In the genomic region with DNA sequence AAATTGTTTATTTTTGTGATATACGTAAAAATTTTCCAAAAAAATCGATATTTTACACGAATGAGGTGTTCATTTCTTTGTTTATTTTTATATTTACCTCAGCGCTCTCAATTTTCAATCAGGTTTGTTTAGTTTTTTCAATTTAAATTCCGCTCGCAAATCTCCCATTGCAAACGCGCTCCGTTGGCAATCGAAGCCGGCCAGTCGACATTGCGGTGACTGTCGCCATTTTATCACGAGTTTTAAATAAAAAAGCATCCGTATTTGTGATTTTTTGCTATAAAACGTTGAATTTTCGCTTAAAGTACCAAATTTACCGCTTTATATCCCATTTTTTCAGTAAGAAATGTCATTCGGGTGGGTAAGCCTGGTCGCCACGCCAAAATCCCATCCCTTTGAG, we compare ENCODE assay signal across 3 worm cellular contexts.
A peak's percentile ranks its signal among the peaks of the same experiment; 100 is the strongest.
TF ChIP-seq lines count a peak whose summit lies in the region.

Gene slmp-1 (plus strand): TSS at position 335 of the 400 bp plus-strand sequence.

TF ChIP-seq in whole organism, L1 larva, 84 proteins besides CTCF, POLR2A, EP300 and RAD21 (continued from another document and continues in another):
- TF ChIP-seq ztf-4 (tag; optimal IDR thresholded peaks at IDR 0.05; lab: Kevin White, UChicago) (no peak), sup-37 (GFP tag; optimal IDR thresholded peaks at IDR 0.05; lab: Kevin White, UChicago) (no peak), zip-4 (GFP tag; optimal IDR thresholded peaks at IDR 0.05; lab: Kevin White, UChicago) (no peak), snpc-4 (tag; optimal IDR thresholded peaks at IDR 0.05; lab: Kevin White, UChicago) (peak; percentile 1), alr-1 (tag; optimal IDR thresholded peaks at IDR 0.05; lab: Kevin White, UChicago; ENCODE audit: borderline replicate concordance) (no peak), fkh-4 (tag; optimal IDR thresholded peaks at IDR 0.05; lab: Kevin White, UChicago; ENCODE audit: borderline replicate concordance) (no peak), nhr-85 (tag; lab: Kevin White, UChicago) (peak; percentile 61), jun-1 (tag; optimal IDR thresholded peaks at IDR 0.05; lab: Kevin White, UChicago) (no peak), ztf-11 (tag; optimal IDR thresholded peaks at IDR 0.05; lab: Kevin White, UChicago) (no peak), C16A3.4 (tag; optimal IDR thresholded peaks at IDR 0.05; lab: Kevin White, UChicago) (peak; percentile 55), ceh-63 (GFP tag; optimal IDR thresholded peaks at IDR 0.05; lab: Kevin White, UChicago) (no peak), egl-27 (tag; optimal IDR thresholded peaks at IDR 0.05; lab: Kevin White, UChicago) (no peak), mab-9 (GFP tag; IDR thresholded peaks at IDR 0.05; lab: Robert Waterston, UW) (no peak), snu-23 (GFP tag; optimal IDR thresholded peaks at IDR 0.05; lab: Kevin White, UChicago) (peak; percentile 69), nhr-71 (tag; optimal IDR thresholded peaks at IDR 0.05; lab: Kevin White, UChicago) (peak; percentile 60), dsc-1 (tag; optimal IDR thresholded peaks at IDR 0.05; lab: Kevin White, UChicago) (no peak), sptf-1 (tag; optimal IDR thresholded peaks at IDR 0.05; lab: Kevin White, UChicago) (no peak), ama-1 (optimal IDR thresholded peaks at IDR 0.05; lab: Kevin White, UChicago) (no peak), lsy-2 (tag; optimal IDR thresholded peaks at IDR 0.05; lab: Kevin White, UChicago) (peak; percentile 63 to 78), ceh-88 (GFP tag; IDR thresholded peaks at IDR 0.05; lab: Robert Waterston, UW) (no peak), xbp-1 (tag; optimal IDR thresholded peaks at IDR 0.05; lab: Kevin White, UChicago) (peak; percentile 35), fkh-10 (GFP tag; optimal IDR thresholded peaks at IDR 0.05; lab: Kevin White, UChicago) (no peak), fkh-8 (tag; optimal IDR thresholded peaks at IDR 0.05; lab: Kevin White, UChicago) (no peak), isw-1 (GFP tag; IDR thresholded peaks at IDR 0.05; lab: Robert Waterston, UW) (no peak), vab-15 (tag; optimal IDR thresholded peaks at IDR 0.05; lab: Kevin White, UChicago) (no peak), nhr-20 (tag; optimal IDR thresholded peaks at IDR 0.05; lab: Kevin White, UChicago) (peak; percentile 49), ceh-90 (tag; optimal IDR thresholded peaks at IDR 0.05; lab: Kevin White, UChicago) (no peak), nhr-28 (tag; optimal IDR thresholded peaks at IDR 0.05; lab: Kevin White, UChicago) (no peak), pag-3 (tag; optimal IDR thresholded peaks at IDR 0.05; lab: Kevin White, UChicago; ENCODE audit: borderline replicate concordance, insufficient read depth) (no peak), nhr-19 (GFP tag; conservative IDR thresholded peaks at IDR 0.05; lab: Robert Waterston, UW) (peak; percentile 26), hpl-2 (GFP tag; optimal IDR thresholded peaks at IDR 0.05; lab: Kevin White, UChicago) (no peak), pax-3 (tag; optimal IDR thresholded peaks at IDR 0.05; lab: Kevin White, UChicago) (no peak), nhr-77 (tag; optimal IDR thresholded peaks at IDR 0.05; lab: Kevin White, UChicago) (no peak), C04F5.9 (tag; optimal IDR thresholded peaks at IDR 0.05; lab: Kevin White, UChicago) (no peak), hlh-4 (tag; optimal IDR thresholded peaks at IDR 0.05; lab: Kevin White, UChicago) (no peak), zag-1 (tag; optimal IDR thresholded peaks at IDR 0.05; lab: Kevin White, UChicago) (no peak), nhr-84 (tag; optimal IDR thresholded peaks at IDR 0.05; lab: Kevin White, UChicago) (no peak), rnt-1 (tag; optimal IDR thresholded peaks at IDR 0.05; lab: Kevin White, UChicago) (peak; percentile 66), pqm-1 (tag; optimal IDR thresholded peaks at IDR 0.05; lab: Kevin White, UChicago) (no peak), lin-13 (GFP tag; optimal IDR thresholded peaks at IDR 0.05; lab: Kevin White, UChicago) (peak; percentile 52), sox-4 (tag; optimal IDR thresholded peaks at IDR 0.05; lab: Kevin White, UChicago) (no peak), tlp-1 (tag; optimal IDR thresholded peaks at IDR 0.05; lab: Kevin White, UChicago) (no peak), mep-1 (tag; optimal IDR thresholded peaks at IDR 0.05; lab: Kevin White, UChicago) (peak; percentile 52), lir-3 (tag; optimal IDR thresholded peaks at IDR 0.05; lab: Kevin White, UChicago; ENCODE audit: poor library complexity) (no peak)

TF ChIP-seq in whole organism, L2 larva, 48 proteins besides CTCF, POLR2A, EP300 and RAD21 (continued from another document):
- TF ChIP-seq C34F6.9 (tag; optimal IDR thresholded peaks at IDR 0.05; lab: Kevin White, UChicago) (peak; percentile 64), nhr-11 (tag; optimal IDR thresholded peaks at IDR 0.05; lab: Kevin White, UChicago) (no peak), ceh-16 (tag; optimal IDR thresholded peaks at IDR 0.05; lab: Kevin White, UChicago) (no peak), nhr-21 (tag; optimal IDR thresholded peaks at IDR 0.05; lab: Kevin White, UChicago) (no peak), sma-3 (GFP tag; optimal IDR thresholded peaks at IDR 0.05; lab: Kevin White, UChicago) (peak; percentile 29), skn-1 (tag; optimal IDR thresholded peaks at IDR 0.05; lab: Kevin White, UChicago) (no peak), gmeb-1 (tag; optimal IDR thresholded peaks at IDR 0.05; lab: Kevin White, UChicago) (peak; percentile 90), nhr-6 (tag; optimal IDR thresholded peaks at IDR 0.05; lab: Kevin White, UChicago) (no peak), egl-27 (tag; optimal IDR thresholded peaks at IDR 0.05; lab: Kevin White, UChicago) (no peak), ztf-4 (tag; optimal IDR thresholded peaks at IDR 0.05; lab: Kevin White, UChicago) (no peak)
TF ChIP-seq in whole organism, L2 larva: peak in this region for 12.

TF ChIP-seq in whole organism, L3 larva, 47 proteins besides CTCF, POLR2A, EP300 and RAD21 (continued from another document):
- TF ChIP-seq fkh-10 (GFP tag; optimal IDR thresholded peaks at IDR 0.05; lab: Kevin White, UChicago), result no peak
- TF ChIP-seq ceh-82 (tag; optimal IDR thresholded peaks at IDR 0.05; lab: Kevin White, UChicago), result no peak
- TF ChIP-seq hmg-11 (tag; optimal IDR thresholded peaks at IDR 0.05; lab: Kevin White, UChicago), result no peak
- TF ChIP-seq skn-1 (tag; optimal IDR thresholded peaks at IDR 0.05; lab: Kevin White, UChicago), result no peak
- no peak for TF ChIP-seq fkh-2 (tag; optimal IDR thresholded peaks at IDR 0.05; lab: Kevin White, UChicago)
- no peak for TF ChIP-seq eor-1 (tag; optimal IDR thresholded peaks at IDR 0.05; lab: Kevin White, UChicago)
- TF ChIP-seq elt-2 (tag; optimal IDR thresholded peaks at IDR 0.05; lab: Kevin White, UChicago), result peak; percentile 21
TF ChIP-seq in whole organism, L3 larva: peak in this region for 10.
